Worm (Caenorhabditis elegans): ENCODE results near the gene math-41.
"Not testable (repeated sequence)": the region's sequence is repeated elsewhere in the genome, so short reads cannot be mapped to it uniquely, and the experiment has no call there.

The math-41 gene

ce11 chrII:1862334-1862733 is 37.9 kb downstream of the math-41 start, which contains the start of gene fbxb-98:
fbxb-98 (plus strand) TSS chrII:1862634.
- not testable (repeated sequence) for TF ChIP-seq xnd-1 (tag; optimal IDR thresholded peaks at IDR 0.05); F52B5.7 (tag; optimal IDR thresholded peaks at IDR 0.05); gei-17 (GFP tag; optimal IDR thresholded peaks at IDR 0.05)

ce11 chrII:1864278-1864677 is 39.8 kb downstream of the math-41 start, which contains the start of gene C16C4.17:
C16C4.17 (plus strand) TSS chrII:1864578.
- TF ChIP-seq egrh-3 (GFP tag; IDR thresholded peaks at IDR 0.05) (no peak), tlf-1 (GFP tag; optimal IDR thresholded peaks at IDR 0.05) (no peak), lin-35 (GFP tag; optimal IDR thresholded peaks at IDR 0.05) (no peak), F22D6.2 (tag; optimal IDR thresholded peaks at IDR 0.05) (no peak), unc-130 (GFP tag; optimal IDR thresholded peaks at IDR 0.05) (no peak), madf-10 (tag; optimal IDR thresholded peaks at IDR 0.05) (no peak), pbrm-1 (GFP tag; IDR thresholded peaks at IDR 0.05) (no peak), him-1 (tag; optimal IDR thresholded peaks at IDR 0.05) (no peak), rcor-1 (GFP tag; IDR thresholded peaks at IDR 0.05) (no peak), C06A6.2 (GFP tag; conservative IDR thresholded peaks at IDR 0.05) (no peak), snpc-3.4 (tag; optimal IDR thresholded peaks at IDR 0.05) (no peak)

- TF ChIP-seq ztf-18 (tag; optimal IDR thresholded peaks at IDR 0.05) (no peak), zim-3 (tag; optimal IDR thresholded peaks at IDR 0.05) (no peak), nhr-80 (tag; optimal IDR thresholded peaks at IDR 0.05) (peak; percentile 26), B0019.2 (GFP tag; conservative IDR thresholded peaks at IDR 0.05) (no peak)
These were observed 41.4 kb downstream of the math-41 start, which contains the start of gene math-15 for ce11 chrII:1865683-1866431. math-15 (plus strand) TSS chrII:1866381.

DNA sequence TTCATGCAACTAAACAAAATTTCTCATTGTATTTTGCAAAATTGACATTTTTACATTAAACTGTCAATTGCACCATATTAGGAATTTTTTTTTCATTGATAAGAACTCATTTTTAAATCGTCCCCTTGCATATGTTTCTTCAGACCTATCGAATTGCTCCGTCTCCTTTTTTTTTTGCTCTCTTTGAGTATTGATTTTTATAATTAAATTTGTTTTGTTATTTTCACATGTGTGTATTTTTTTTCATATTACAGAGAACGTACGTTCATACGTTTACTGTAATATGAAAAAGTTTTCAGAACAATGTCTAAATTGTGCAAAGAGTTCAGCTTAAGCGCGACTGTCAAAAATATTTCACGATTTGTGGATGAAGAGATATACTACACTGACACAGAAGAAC is 44.7 kb downstream of the math-41 start, which contains the start of gene math-14:
Gene math-14, plus strand, starts transcription at position 301 of the 400 bp plus-strand sequence.
- TF ChIP-seq nhr-80 (tag; optimal IDR thresholded peaks at IDR 0.05) (peak; percentile 49), xnd-1 (tag; optimal IDR thresholded peaks at IDR 0.05) (no peak)

DNA sequence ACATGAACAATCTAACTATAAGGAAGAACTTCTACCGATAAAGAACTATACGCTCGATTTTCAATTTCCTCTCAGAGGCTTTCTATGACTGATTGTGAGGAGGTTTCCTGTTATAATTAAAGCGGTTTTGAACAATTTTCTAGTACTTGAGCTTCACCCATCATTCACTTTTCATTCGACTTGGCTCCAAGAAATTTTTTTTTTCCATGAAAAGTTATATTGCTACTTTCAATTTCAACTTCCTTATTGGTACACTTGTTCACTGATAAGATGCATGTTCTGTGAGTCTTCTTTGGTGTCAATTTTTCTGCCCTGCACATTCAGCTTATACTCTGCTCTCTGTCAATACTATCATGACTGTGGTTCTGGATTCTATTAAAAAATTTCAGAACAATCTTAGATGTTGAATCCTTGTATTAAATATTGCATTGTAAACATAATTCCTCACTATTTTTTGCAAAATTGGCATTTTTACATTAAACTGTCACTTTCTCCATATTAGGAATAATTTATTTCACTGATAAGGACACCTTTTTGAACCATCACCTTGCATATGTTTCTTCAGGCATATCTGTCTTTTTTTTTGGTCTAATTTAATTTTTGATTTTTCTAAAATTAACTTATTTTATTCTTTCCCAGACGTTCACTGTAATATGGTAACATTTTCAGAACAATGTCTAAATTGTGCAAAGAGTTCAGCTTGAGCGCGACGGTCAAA is 46.6 kb downstream of the math-41 start, which contains the start of gene math-10:
Gene math-10, plus strand, starts transcription at position 668 of the 718 bp plus-strand sequence.
- no peak for TF ChIP-seq tbp1 (GFP tag; optimal IDR thresholded peaks at IDR 0.05)
- no peak for TF ChIP-seq hmg-1.2 (GFP tag; IDR thresholded peaks at IDR 0.05)
- TF ChIP-seq nhr-80 (tag; optimal IDR thresholded peaks at IDR 0.05), result peak; percentile 72

DNA sequence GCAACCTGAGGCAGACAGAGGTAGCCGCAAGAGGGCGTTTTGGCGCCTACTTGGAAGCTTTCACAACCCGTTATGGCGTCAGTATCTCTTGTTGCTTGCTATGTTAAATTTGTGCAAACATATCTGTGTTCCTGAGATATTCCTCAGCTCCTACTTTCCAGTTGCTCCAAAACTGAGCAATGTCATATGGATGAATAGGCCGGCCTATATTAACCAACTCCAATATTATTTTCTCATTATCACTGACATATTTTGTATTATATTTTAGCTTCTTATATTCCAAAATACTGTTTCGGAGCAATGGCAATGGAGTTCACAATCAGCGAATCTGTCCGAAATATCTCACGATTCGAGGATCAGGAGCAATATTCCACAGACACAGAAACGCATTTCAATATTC is 51.2 kb downstream of the math-41 start, which contains the start of gene math-13:
Gene math-13, plus strand, starts transcription at position 301 of the 400 bp plus-strand sequence.
- TF ChIP-seq F22D6.2 (tag; optimal IDR thresholded peaks at IDR 0.05) (no peak), akir-1 (GFP tag; optimal IDR thresholded peaks at IDR 0.05) (no peak), madf-8 (GFP tag; conservative IDR thresholded peaks at IDR 0.05) (no peak), C06A6.2 (GFP tag; conservative IDR thresholded peaks at IDR 0.05) (no peak), aptf-3 (GFP tag; IDR thresholded peaks at IDR 0.05) (no peak), zim-3 (tag; optimal IDR thresholded peaks at IDR 0.05) (no peak), F10E7.11 (tag; optimal IDR thresholded peaks at IDR 0.05) (no peak), athp-1 (tag; optimal IDR thresholded peaks at IDR 0.05) (no peak), ekl-4 (GFP tag; IDR thresholded peaks at IDR 0.05) (no peak)

All from whole organism, young adult.